Fruit fly (Drosophila melanogaster) whole organism, embryonic: ENCODE data around the gene Trm7-32.

Experiments
- Ada2b ChIP-seq: fragments of 200-800 bp; sonication (Bioruptor generic); IDR thresholded peaks from 2 replicates; pipeline ENCODE4 v1.3.6; 2022; ENCODE audit warnings: missing biosample characterization, missing genetic modification characterization
- Atf6 ChIP-seq: fragments of 200-800 bp; sonication (Bioruptor generic); IDR thresholded peaks from 2 replicates; pipeline ENCODE4 v1.3.6; 2022; ENCODE audit warnings: missing biosample characterization, missing genetic modification characterization
- BEAF-32 ChIP-seq: fragments of 200-800 bp; sonication (Bioruptor generic); optimal IDR thresholded peaks from 3 replicates; lab custom pipeline; 2017; ENCODE audit warnings: missing biosample characterization, missing genetic modification characterization, mild to moderate bottlenecking, moderate library complexity, missing genetic modification reagents
- CG10209 ChIP-seq: fragments of 200-800 bp; sonication (Bioruptor generic); optimal IDR thresholded peaks from 3 replicates; lab custom pipeline; 2017; ENCODE audit warnings: missing biosample characterization, mild to moderate bottlenecking, missing genetic modification characterization, missing genetic modification reagents
- CG10267 ChIP-seq: fragments of 200-800 bp; sonication (Bioruptor generic); optimal IDR thresholded peaks from 2 replicates; lab custom pipeline; 2018; ENCODE audit warnings: missing biosample characterization, mild to moderate bottlenecking, missing genetic modification characterization, moderate library complexity
- CG10321 ChIP-seq: fragments of 200-800 bp; sonication (Bioruptor generic); IDR thresholded peaks from 2 replicates; pipeline ENCODE4 v1.3.6; 2022; ENCODE audit warnings: missing biosample characterization, missing genetic modification characterization
- CG10462 ChIP-seq: fragments of 200-800 bp; sonication (Bioruptor generic); optimal IDR thresholded peaks from 2 replicates; lab custom pipeline; 2016; ENCODE audit warnings: missing biosample characterization, missing genetic modification characterization
- CG12071 ChIP-seq: fragments of 200-800 bp; sonication (Bioruptor generic); optimal IDR thresholded peaks from 3 replicates; lab custom pipeline; 2018; ENCODE audit warnings: missing biosample characterization, mild to moderate bottlenecking, missing genetic modification characterization
- CG12219 ChIP-seq: fragments of 200-800 bp; sonication (Bioruptor generic); optimal IDR thresholded peaks from 3 replicates; lab custom pipeline; 2018; ENCODE audit warnings: missing biosample characterization, mild to moderate bottlenecking, missing genetic modification characterization
- CG13123 ChIP-seq: fragments of 200-800 bp; sonication (Bioruptor generic); optimal IDR thresholded peaks from 2 replicates; lab custom pipeline; 2016; ENCODE audit warnings: missing biosample characterization, missing genetic modification characterization
- CG13775 ChIP-seq: fragments of 200-800 bp; sonication (Bioruptor generic); optimal IDR thresholded peaks from 3 replicates; lab custom pipeline; 2017; ENCODE audit warnings: missing biosample characterization, mild to moderate bottlenecking, missing genetic modification characterization
- CG14441 ChIP-seq: fragments of 200-800 bp; sonication (Bioruptor generic); IDR thresholded peaks from 2 replicates; pipeline ENCODE4 v1.3.6; 2022; ENCODE audit warnings: missing biosample characterization, missing genetic modification characterization
- CG17912 ChIP-seq: fragments of 200-800 bp; sonication (Bioruptor generic); optimal IDR thresholded peaks from 2 replicates; lab custom pipeline; 2018; ENCODE audit warnings: missing biosample characterization, mild to moderate bottlenecking, missing genetic modification characterization
- CG30020 ChIP-seq: fragments of 200-800 bp; optimal IDR thresholded peaks from 2 replicates; lab custom pipeline; 2019; ENCODE audit warnings: missing biosample characterization, mild to moderate bottlenecking, missing genetic modification characterization, moderate library complexity
- CG33557 ChIP-seq: fragments of 200-800 bp; sonication (Bioruptor generic); optimal IDR thresholded peaks from 2 replicates; lab custom pipeline; 2019; ENCODE audit warnings: missing biosample characterization, mild to moderate bottlenecking, missing genetic modification characterization, moderate library complexity
- CG34376 ChIP-seq: fragments of 200-800 bp; sonication (Bioruptor generic); optimal IDR thresholded peaks from 2 replicates; lab custom pipeline; 2018; ENCODE audit warnings: missing biosample characterization, mild to moderate bottlenecking, missing genetic modification characterization
- CG3838 ChIP-seq: fragments of 200-800 bp; sonication (Bioruptor generic); optimal IDR thresholded peaks from 3 replicates; lab custom pipeline; 2016; ENCODE audit warnings: missing biosample characterization, missing genetic modification characterization
- CG42726 ChIP-seq: fragments of 200-800 bp; sonication (Bioruptor generic); IDR thresholded peaks from 2 replicates; pipeline ENCODE4 v1.3.6; 2022; ENCODE audit warnings: missing biosample characterization, missing genetic modification characterization; ENCODE audit not compliant: partially characterized antibody
- CG43689 ChIP-seq: fragments of 200-800 bp; sonication (Bioruptor generic); IDR thresholded peaks from 2 replicates; pipeline ENCODE4 v1.3.6; 2022; ENCODE audit warnings: missing biosample characterization, missing genetic modification characterization
- CG8388 ChIP-seq: fragments of 200-800 bp; sonication (Bioruptor generic); optimal IDR thresholded peaks from 2 replicates; lab custom pipeline; 2019; ENCODE audit warnings: missing biosample characterization, mild to moderate bottlenecking, missing genetic modification characterization, moderate library complexity
- CG8924 ChIP-seq: fragments of 200-800 bp; optimal IDR thresholded peaks from 3 replicates; lab custom pipeline; 2019; ENCODE audit warnings: missing biosample characterization, mild to moderate bottlenecking, missing genetic modification characterization, moderate library complexity
- CG9797 ChIP-seq: fragments of 200-800 bp; sonication (Bioruptor generic); optimal IDR thresholded peaks from 3 replicates; lab custom pipeline; 2018; ENCODE audit warnings: missing biosample characterization, mild to moderate bottlenecking, missing genetic modification characterization
- Dad ChIP-seq: fragments of 200-800 bp; sonication (Bioruptor generic); optimal IDR thresholded peaks from 3 replicates; lab custom pipeline; 2016; ENCODE audit warnings: missing biosample characterization, missing genetic modification characterization
- Ets97D ChIP-seq: fragments of 200-800 bp; sonication (Bioruptor generic); optimal IDR thresholded peaks from 3 replicates; lab custom pipeline; 2016; ENCODE audit warnings: missing biosample characterization, missing genetic modification characterization
- HLH54F ChIP-seq: fragments of 200-800 bp; sonication (Bioruptor generic); optimal IDR thresholded peaks from 3 replicates; lab custom pipeline; 2016; ENCODE audit warnings: missing biosample characterization, missing genetic modification characterization
- Hr51 ChIP-seq, 2 experiments: fragments of 200-800 bp; sonication (Bioruptor generic); optimal IDR thresholded peaks; 2 replicates in 1 of 2; 3 replicates in 1 of 2; lab custom pipeline; 2016 to 2018; ENCODE audit warnings: missing biosample characterization in 2 of 2, missing genetic modification characterization in 2 of 2, mild to moderate bottlenecking in 1 of 2, moderate library complexity in 1 of 2
- Lhr ChIP-seq: fragments of 200-800 bp; sonication (Bioruptor generic); optimal IDR thresholded peaks from 3 replicates; lab custom pipeline; 2017; ENCODE audit warnings: mild to moderate bottlenecking, missing biosample characterization, missing genetic modification reagents, missing genetic modification characterization
- Med ChIP-seq: fragments of 200-800 bp; sonication (Bioruptor generic); peaks from one replicate; lab custom pipeline; 2016; ENCODE audit warnings: missing biosample characterization, missing genetic modification characterization, mild to moderate bottlenecking, inconsistent platforms, moderate library complexity
- Mes4 ChIP-seq: fragments of 200-800 bp; sonication (Bioruptor generic); optimal IDR thresholded peaks from 2 replicates; lab custom pipeline; 2016; ENCODE audit warnings: missing biosample characterization, missing genetic modification characterization
- Mrtf ChIP-seq: fragments of 200-800 bp; sonication (Bioruptor generic); IDR thresholded peaks from 3 replicates; pipeline ENCODE4 v1.3.6; 2022; ENCODE audit warnings: missing biosample characterization, missing genetic modification characterization
- NC2α ChIP-seq: fragments of 200-800 bp; sonication (Bioruptor generic); optimal IDR thresholded peaks from 2 replicates; lab custom pipeline; 2016; ENCODE audit warnings: missing biosample characterization, missing genetic modification characterization
- Sry-β ChIP-seq: fragments of 200-800 bp; sonication (Bioruptor generic); optimal IDR thresholded peaks from 2 replicates; lab custom pipeline; 2018; ENCODE audit warnings: missing biosample characterization, mild to moderate bottlenecking, missing genetic modification characterization, moderate library complexity
- YL-1 ChIP-seq: fragments of 200-800 bp; sonication (Bioruptor generic); optimal IDR thresholded peaks from 3 replicates; lab custom pipeline; 2017; ENCODE audit warnings: missing biosample characterization, mild to moderate bottlenecking, missing genetic modification characterization
- aop ChIP-seq: fragments of 200-800 bp; sonication (Bioruptor generic); IDR thresholded peaks from 2 replicates; pipeline ENCODE4 v1.3.6; 2022; ENCODE audit warnings: missing biosample characterization, missing genetic modification characterization
- bab2 ChIP-seq: fragments of 200-800 bp; sonication (Bioruptor generic); optimal IDR thresholded peaks from 2 replicates; lab custom pipeline; 2016; ENCODE audit warnings: missing biosample characterization, missing genetic modification characterization
- caup ChIP-seq: fragments of 200-800 bp; sonication (Bioruptor generic); optimal IDR thresholded peaks from 3 replicates; lab custom pipeline; 2017; ENCODE audit warnings: missing biosample characterization, mild to moderate bottlenecking, missing genetic modification characterization, moderate library complexity; ENCODE audit not compliant: severe bottlenecking
- chinmo ChIP-seq: fragments of 200-800 bp; sonication (Bioruptor generic); IDR thresholded peaks from 4 replicates; pipeline ENCODE4 v1.3.6; 2022; ENCODE audit warnings: missing biosample characterization, missing genetic modification characterization; ENCODE audit not compliant: partially characterized antibody
- fd64A ChIP-seq: fragments of 200-800 bp; sonication (Bioruptor generic); optimal IDR thresholded peaks from 3 replicates; lab custom pipeline; 2018; ENCODE audit warnings: missing biosample characterization, mild to moderate bottlenecking, missing genetic modification characterization
- fd96Cb ChIP-seq: fragments of 200-800 bp; sonication (Bioruptor generic); optimal IDR thresholded peaks from 2 replicates; lab custom pipeline; 2018; ENCODE audit warnings: missing biosample characterization, mild to moderate bottlenecking, missing genetic modification characterization, moderate library complexity
- gcm2 ChIP-seq: fragments of 200-800 bp; sonication (Bioruptor generic); optimal IDR thresholded peaks from 2 replicates; lab custom pipeline; 2016; ENCODE audit warnings: missing biosample characterization, missing genetic modification characterization
- grau ChIP-seq: fragments of 200-800 bp; optimal IDR thresholded peaks from 3 replicates; lab custom pipeline; 2019; ENCODE audit warnings: missing biosample characterization, mild to moderate bottlenecking, missing genetic modification characterization, moderate library complexity
- gsb ChIP-seq: fragments of 200-800 bp; sonication (Bioruptor generic); IDR thresholded peaks from 2 replicates; pipeline ENCODE4 v1.3.6; 2022; ENCODE audit warnings: missing biosample characterization, missing genetic modification characterization
- ham ChIP-seq: fragments of 200-800 bp; sonication (Bioruptor generic); IDR thresholded peaks from 2 replicates; pipeline ENCODE4 v1.3.6; 2022; ENCODE audit warnings: missing biosample characterization, missing genetic modification characterization
- ken ChIP-seq: fragments of 200-800 bp; sonication (Bioruptor generic); IDR thresholded peaks from 3 replicates; pipeline ENCODE4 v1.3.6; 2022; ENCODE audit warnings: missing biosample characterization, missing genetic modification characterization
- lov ChIP-seq, 2 experiments: fragments of 200-800 bp in 1 of 2; fragments of >200 bp in 1 of 2; sonication (Bioruptor generic) in 1 of 2; IDR thresholded peaks in 1 of 2; optimal IDR thresholded peaks in 1 of 2; 2 replicates in 1 of 2; 3 replicates in 1 of 2; pipeline versions ENCODE4 v1.3.6 to Lab custom; 2017 to 2022; ENCODE audit warnings: missing biosample characterization in 1 of 2, missing genetic modification characterization in 1 of 2
- phol ChIP-seq: fragments of 200-800 bp; sonication (Bioruptor generic); optimal IDR thresholded peaks from 3 replicates; lab custom pipeline; 2018; ENCODE audit warnings: missing biosample characterization, mild to moderate bottlenecking, missing genetic modification characterization, moderate library complexity
- salm ChIP-seq: fragments of 200-800 bp; sonication (Bioruptor generic); optimal IDR thresholded peaks from 2 replicates; lab custom pipeline; 2018; ENCODE audit warnings: missing biosample characterization, mild to moderate bottlenecking, missing genetic modification characterization
- slbo ChIP-seq: fragments of 200-800 bp; sonication (Bioruptor generic); IDR thresholded peaks from 2 replicates; pipeline ENCODE4 v1.3.6; 2022; ENCODE audit warnings: missing biosample characterization, missing genetic modification characterization
- stc ChIP-seq: fragments of 200-800 bp; sonication (Bioruptor generic); IDR thresholded peaks from 2 replicates; pipeline ENCODE4 v1.3.6; 2022; ENCODE audit warnings: missing biosample characterization, missing genetic modification characterization
- wdn ChIP-seq: fragments of 200-800 bp; sonication (Bioruptor generic); IDR thresholded peaks from 2 replicates; pipeline ENCODE4 v1.3.6; 2022; ENCODE audit warnings: missing biosample characterization, missing genetic modification characterization

Trm7-32 gene

dm6 chr3R:17020956-17021355 lies 19.5 kb upstream of the Trm7-32 start, which contains the start of gene Adsl:
Gene Adsl, minus strand, starts transcription at chr3R:17021120.
- TF ChIP-seq CG34376 (no peak), HLH54F (GFP tag; lab: Kevin White, UChicago) (peak; percentile 2), slbo (GFP tag; lab: Robert Waterston, UW) (0 out of 2 replicates have a peak, but pooled peaks have one; percentile 11), aop (peak; percentile 62; the same call in 1 of the 2 replicates), CG10321 (GFP tag; lab: Robert Waterston, UW) (peak; percentile 37; the same call in 1 of the 2 replicates), phol (peak; percentile 77), grau (tag; lab: Kevin White, UChicago) (no peak), NC2α (no peak), gcm2 (peak; percentile 41), CG17912 (peak; percentile 50), CG30020 (tag; lab: Kevin White, UChicago) (no peak), ken (no peak), Mes4 (GFP tag; lab: Kevin White, UChicago) (peak; percentile 45), Ada2b (GFP tag; lab: Robert Waterston, UW) (peak; percentile 19; the same call in 1 of the 2 replicates), CG14441 (GFP tag; lab: Robert Waterston, UW) (no peak), CG10462 (GFP tag; lab: Kevin White, UChicago) (peak; percentile 73), wdn (no peak), Med (GFP tag; lab: Kevin White, UChicago) (peak; percentile 95), CG8388 (GFP tag; lab: Kevin White, UChicago) (no peak), CG10209 (GFP tag; lab: Kevin White, UChicago) (peak; percentile 68), Atf6 (GFP tag; lab: Robert Waterston, UW) (no peak), bab2 (GFP tag; lab: Kevin White, UChicago) (no peak), ham (GFP tag; lab: Robert Waterston, UW) (no peak), YL-1 (peak; percentile 74), CG10267 (peak; percentile 77), Sry-β (GFP tag; lab: Kevin White, UChicago) (no peak), Ets97D (GFP tag; lab: Kevin White, UChicago) (peak; percentile 99), CG3838 (no peak), CG8924 (tag; lab: Kevin White, UChicago) (peak; percentile 41), CG13123 (GFP tag; lab: Kevin White, UChicago) (no peak), gsb (GFP tag; lab: Robert Waterston, UW) (no peak), Hr51 (GFP tag; optimal IDR thresholded peaks at IDR 0.05; lab: Kevin White, UChicago) (peak in 1 of 2 experiments; percentile 9), CG9797 (peak; percentile 86), fd96Cb (tag; lab: Kevin White, UChicago) (no peak), CG12071 (peak; percentile 67), salm (tag; lab: Kevin White, UChicago) (peak; percentile 55), Lhr (GFP tag; lab: Kevin White, UChicago) (peak; percentile 65), BEAF-32 (GFP tag; lab: Kevin White, UChicago) (peak; percentile 57), chinmo (GFP tag; lab: Robert Waterston, UW) (0 out of 4 replicates have a peak, but pooled peaks have one; percentile 38), CG42726 (no peak), lov (optimal IDR thresholded peaks at IDR 0.05; lab: Kevin White, UChicago) (no peak), lov (GFP tag; IDR thresholded peaks at IDR 0.05; lab: Robert Waterston, UW) (peak; percentile 77; the same call in 2 of the 3 replicates), CG33557 (GFP tag; lab: Kevin White, UChicago) (peak; percentile 75), CG43689 (GFP tag; lab: Robert Waterston, UW) (no peak), stc (GFP tag; lab: Robert Waterston, UW) (peak; percentile 63; the same call in 1 of the 2 replicates), Dad (GFP tag; lab: Kevin White, UChicago) (peak; percentile 33), fd64A (GFP tag; lab: Kevin White, UChicago) (peak; percentile 72), CG13775 (peak; percentile 81), caup (GFP tag; lab: Kevin White, UChicago) (peak; percentile 89), CG12219 (GFP tag; lab: Kevin White, UChicago) (peak; percentile 76), Mrtf (GFP tag; lab: Robert Waterston, UW) (no peak)
